Fruit fly (Drosophila melanogaster): ENCODE data around the gene prd.

DNA sequence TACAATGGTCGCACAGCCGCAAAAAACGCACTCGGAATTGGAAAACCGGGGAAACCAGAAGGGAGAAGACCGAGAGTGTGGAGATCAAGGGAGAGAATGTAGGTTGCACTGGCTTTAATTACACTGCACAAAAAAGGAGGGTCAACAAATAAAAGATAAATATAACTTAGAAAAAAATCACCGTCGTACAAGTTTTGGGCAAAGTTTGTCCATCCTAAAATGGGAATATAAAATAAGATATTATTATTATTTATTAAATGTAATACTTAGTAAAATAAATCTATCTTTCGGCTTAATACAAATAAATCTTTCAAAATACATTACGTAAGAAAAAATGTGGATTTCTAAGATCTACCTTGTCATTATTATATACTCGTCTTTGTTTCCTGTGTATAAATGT lies 30.2 kb upstream of the prd start:
- TF ChIP-seq Lpt (GFP tag; optimal IDR thresholded peaks at IDR 0.05) (no peak), Blimp-1 (GFP tag; optimal IDR thresholded peaks at IDR 0.05) (no peak), svp (GFP tag) (no peak)
